Worm (Caenorhabditis elegans): ENCODE data around the gene mdt-8.

mdt-8 gene

DNA sequence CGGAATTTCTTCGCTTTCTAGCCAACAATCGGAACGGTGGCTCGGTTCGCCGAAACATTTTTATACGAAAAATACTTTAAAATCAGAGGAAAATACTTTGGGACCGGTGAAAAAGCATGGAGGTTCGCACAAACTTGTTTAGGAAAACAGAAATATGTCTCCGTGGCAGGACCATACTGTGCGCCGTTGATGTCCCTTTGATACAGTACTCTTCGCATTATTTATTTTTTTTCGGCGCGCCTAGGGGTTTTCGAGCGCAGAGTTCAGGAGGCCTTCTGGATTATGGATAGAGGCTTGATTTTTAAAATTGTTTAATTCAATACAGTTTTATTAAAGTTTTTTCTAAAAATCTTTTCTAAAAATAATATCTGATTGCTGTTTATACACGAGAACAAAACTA lies 11.1 kb upstream of the mdt-8 start, which contains the start of gene F54D5.9:
F54D5.9 (minus strand) TSS at position 115 of the 400 bp plus-strand sequence.
- TF ChIP-seq mec-3 (tag; optimal IDR thresholded peaks at IDR 0.05; ENCODE audit: borderline replicate concordance) (no peak), dmd-4 (tag; optimal IDR thresholded peaks at IDR 0.05; ENCODE audit: borderline replicate concordance) (no peak), ttx-3 (tag; optimal IDR thresholded peaks at IDR 0.05) (no peak), ceh-22 (tag; optimal IDR thresholded peaks at IDR 0.05) (no peak), ceh-19 (GFP tag; optimal IDR thresholded peaks at IDR 0.05) (no peak), K09A11.1 (tag; optimal IDR thresholded peaks at IDR 0.05; ENCODE audit: insufficient read depth) (no peak), hlh-6 (tag; optimal IDR thresholded peaks at IDR 0.05) (no peak), pros-1 (tag; optimal IDR thresholded peaks at IDR 0.05) (no peak)

DNA sequence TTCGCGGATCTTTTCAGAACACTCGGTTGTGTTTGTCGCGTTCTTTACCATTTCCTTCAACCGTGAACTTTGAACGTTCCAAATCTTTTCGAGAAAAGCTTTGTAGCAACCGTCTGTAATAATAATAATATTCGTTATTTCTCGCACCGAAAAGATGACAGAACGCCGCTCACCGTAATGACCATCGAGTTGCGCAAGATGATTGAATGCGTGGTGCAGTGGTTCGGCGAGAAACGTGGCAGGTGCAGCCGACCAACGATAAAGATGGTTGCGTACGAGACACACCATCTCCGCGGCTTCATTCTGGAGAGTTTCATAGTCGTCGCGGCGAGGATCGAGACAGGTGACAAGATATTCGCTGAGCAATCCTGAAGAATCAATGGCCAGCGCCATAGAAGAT lies 9.3 kb upstream of the mdt-8 start:
- peak; percentile 17 for TF ChIP-seq unc-55 (GFP tag; optimal IDR thresholded peaks at IDR 0.05)
- TF ChIP-seq elt-4 (tag; optimal IDR thresholded peaks at IDR 0.05): no peak
- no peak for TF ChIP-seq ceh-31 (tag; optimal IDR thresholded peaks at IDR 0.05)

DNA sequence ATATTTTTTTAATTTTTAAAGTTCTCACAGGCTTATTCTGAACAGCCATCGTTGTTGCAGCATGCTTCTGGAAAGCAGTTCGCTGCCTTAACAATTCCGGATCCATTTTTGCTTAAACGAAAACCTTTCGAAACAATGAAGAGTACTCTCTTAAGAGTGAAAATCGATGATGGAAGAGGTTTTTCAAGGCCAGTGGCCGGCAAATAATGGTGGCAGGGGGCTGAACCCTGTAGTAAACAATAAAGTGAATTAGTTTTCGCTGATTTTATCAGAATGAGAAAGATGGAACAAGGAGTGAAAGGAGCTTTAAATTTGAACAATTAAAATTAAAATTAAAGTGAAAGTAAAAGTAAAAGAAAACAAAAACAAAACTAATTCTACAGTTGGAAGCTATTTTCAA lies 8.8 kb upstream of the mdt-8 start, which contains the start of gene gtf-2E2:
gtf-2E2 (minus strand) TSS at position 111 of the 400 bp plus-strand sequence.
- TF ChIP-seq Y22D7AL.16 (tag; optimal IDR thresholded peaks at IDR 0.05): no peak
- TF ChIP-seq tbx-2 (tag; optimal IDR thresholded peaks at IDR 0.05): peak; percentile 25
- no peak for TF ChIP-seq hlh-6 (tag; optimal IDR thresholded peaks at IDR 0.05)
- peak; percentile 53 for TF ChIP-seq ceh-48 (tag; optimal IDR thresholded peaks at IDR 0.05)
- TF ChIP-seq nfya-1 (tag; optimal IDR thresholded peaks at IDR 0.05): peak; percentile 3
- TF ChIP-seq ceh-22 (tag; optimal IDR thresholded peaks at IDR 0.05): no peak
- peak; percentile 56 for TF ChIP-seq C08G9.2 (tag; optimal IDR thresholded peaks at IDR 0.05)
- no peak for TF ChIP-seq gmeb-2 (tag; optimal IDR thresholded peaks at IDR 0.05)
- TF ChIP-seq mec-3 (tag; optimal IDR thresholded peaks at IDR 0.05; ENCODE audit: borderline replicate concordance): no peak
- TF ChIP-seq ceh-31 (tag; optimal IDR thresholded peaks at IDR 0.05): peak; percentile 55
- no peak for TF ChIP-seq ceh-24 (tag; optimal IDR thresholded peaks at IDR 0.05)

DNA sequence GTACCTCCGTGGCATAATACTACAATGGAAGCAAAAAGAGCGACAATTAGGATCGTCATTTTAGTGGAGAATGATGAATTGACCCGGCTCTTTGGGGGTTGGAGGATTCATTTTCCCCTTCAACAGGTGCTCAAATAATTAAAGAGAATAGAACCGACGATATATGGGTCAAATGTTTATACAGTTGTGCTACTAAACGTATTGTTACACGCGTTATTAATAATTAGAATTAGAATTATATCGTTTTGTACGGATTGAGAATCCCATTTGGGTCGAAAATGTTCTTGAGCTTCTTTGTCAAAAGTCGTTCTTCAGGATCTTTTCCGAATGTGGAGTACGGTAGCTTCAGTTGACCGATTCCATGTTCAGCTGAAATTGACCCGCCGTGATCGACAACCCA lies 5.1 kb upstream of the mdt-8 start, which contains the start of gene Y62F5A.9:
Y62F5A.9 (minus strand) TSS at position 101 of the 400 bp plus-strand sequence.
- TF ChIP-seq pros-1 (tag; optimal IDR thresholded peaks at IDR 0.05): no peak
- no peak for TF ChIP-seq elt-4 (tag; optimal IDR thresholded peaks at IDR 0.05)
- TF ChIP-seq hlh-13 (GFP tag; optimal IDR thresholded peaks at IDR 0.05): no peak
- TF ChIP-seq nhr-11 (tag; optimal IDR thresholded peaks at IDR 0.05): no peak
- no peak for TF ChIP-seq K09A11.1 (tag; optimal IDR thresholded peaks at IDR 0.05; ENCODE audit: insufficient read depth)
- no peak for TF ChIP-seq mec-3 (tag; optimal IDR thresholded peaks at IDR 0.05; ENCODE audit: borderline replicate concordance)
- no peak for TF ChIP-seq unc-86 (tag; optimal IDR thresholded peaks at IDR 0.05)
- no peak for TF ChIP-seq madf-2 (tag; optimal IDR thresholded peaks at IDR 0.05)
- TF ChIP-seq F13H6.1 (tag; optimal IDR thresholded peaks at IDR 0.05): no peak
- TF ChIP-seq nhr-232 (tag; optimal IDR thresholded peaks at IDR 0.05): no peak
- TF ChIP-seq dmd-4 (tag; optimal IDR thresholded peaks at IDR 0.05; ENCODE audit: borderline replicate concordance): no peak
- TF ChIP-seq gmeb-2 (tag; optimal IDR thresholded peaks at IDR 0.05): no peak
- TF ChIP-seq pag-3 (tag; optimal IDR thresholded peaks at IDR 0.05; ENCODE audit: borderline replicate concordance): no peak
- no peak for TF ChIP-seq fkh-10 (GFP tag; optimal IDR thresholded peaks at IDR 0.05)

DNA sequence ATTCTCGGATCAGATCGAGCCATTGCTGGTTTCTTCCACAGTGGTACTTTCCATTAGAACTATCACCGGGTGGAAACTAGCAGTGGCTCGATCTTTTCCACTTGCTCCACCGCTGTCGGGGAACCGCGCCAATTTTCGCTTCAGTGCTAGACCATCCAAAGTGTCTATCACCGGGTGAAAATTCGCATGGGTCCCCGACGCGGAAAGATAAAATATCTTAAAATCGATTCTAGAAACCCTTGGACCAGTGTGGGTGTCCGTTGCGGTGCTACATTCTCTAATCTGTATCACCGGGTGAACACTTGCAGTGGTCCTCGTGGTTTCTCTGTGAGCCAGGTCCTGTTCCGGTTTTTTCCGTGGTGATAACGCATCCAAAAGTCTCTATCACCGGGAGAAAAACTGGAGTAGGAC lies 4.0 kb upstream of the mdt-8 start:
- TF ChIP-seq hlh-30 (tag; optimal IDR thresholded peaks at IDR 0.05; ENCODE audit: insufficient read depth): no peak
- TF ChIP-seq ama-1 (optimal IDR thresholded peaks at IDR 0.05): peak; percentile 96

DNA sequence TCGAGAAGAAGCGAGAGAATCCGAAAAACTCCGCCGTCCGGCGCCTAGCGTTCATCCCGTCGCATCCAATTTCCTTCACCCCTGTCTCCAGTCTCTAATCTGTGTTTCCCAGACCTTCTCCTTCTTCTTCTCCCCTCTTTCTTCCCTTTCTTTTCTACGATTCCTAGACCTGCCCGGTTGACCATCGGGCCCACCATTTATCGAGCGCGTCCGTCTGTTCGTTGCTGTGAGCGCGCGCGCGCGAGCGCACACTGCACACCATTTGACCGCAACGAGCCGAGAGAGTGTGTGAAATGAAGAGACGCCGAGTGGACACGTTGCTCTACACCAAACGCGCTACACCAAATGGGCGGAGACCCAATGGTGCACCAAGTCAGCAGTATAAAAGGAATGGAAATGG lies 3.5 kb upstream of the mdt-8 start:
- no peak for TF ChIP-seq ceh-30 (tag; optimal IDR thresholded peaks at IDR 0.05)
- TF ChIP-seq pax-1 (tag; optimal IDR thresholded peaks at IDR 0.05): peak; percentile 28
- TF ChIP-seq ceh-48 (tag; optimal IDR thresholded peaks at IDR 0.05): peak; percentile 22
- no peak for TF ChIP-seq ztf-16 (tag; optimal IDR thresholded peaks at IDR 0.05)
- peak; percentile 17 for TF ChIP-seq ceh-6 (GFP tag; optimal IDR thresholded peaks at IDR 0.05)
- no peak for TF ChIP-seq C38D4.7 (GFP tag; optimal IDR thresholded peaks at IDR 0.05)
- peak; percentile 52 for TF ChIP-seq ref-2 (tag; optimal IDR thresholded peaks at IDR 0.05)
- TF ChIP-seq tbx-2 (tag; optimal IDR thresholded peaks at IDR 0.05): peak; percentile 13
- peak; percentile 66 for TF ChIP-seq ceh-31 (tag; optimal IDR thresholded peaks at IDR 0.05)
- TF ChIP-seq pat-9 (tag; optimal IDR thresholded peaks at IDR 0.05): no peak
- peak; percentile 41 for TF ChIP-seq dmd-4 (tag; optimal IDR thresholded peaks at IDR 0.05; ENCODE audit: borderline replicate concordance)
- TF ChIP-seq ets-4 (tag; optimal IDR thresholded peaks at IDR 0.05): no peak
- peak; percentile 33 for TF ChIP-seq C08G9.2 (tag; optimal IDR thresholded peaks at IDR 0.05)
- TF ChIP-seq eyg-1 (tag; optimal IDR thresholded peaks at IDR 0.05): peak; percentile 60
- TF ChIP-seq ceh-19 (GFP tag; optimal IDR thresholded peaks at IDR 0.05): peak; percentile 58
- TF ChIP-seq ceh-2 (tag; optimal IDR thresholded peaks at IDR 0.05): peak; percentile 31
- peak; percentile 16 for TF ChIP-seq ceh-14 (tag; optimal IDR thresholded peaks at IDR 0.05)
- no peak for TF ChIP-seq sox-4 (tag; optimal IDR thresholded peaks at IDR 0.05)
- no peak for TF ChIP-seq lim-6 (tag; optimal IDR thresholded peaks at IDR 0.05)
- no peak for TF ChIP-seq mec-3 (tag; optimal IDR thresholded peaks at IDR 0.05; ENCODE audit: borderline replicate concordance)

Measured in whole organism, late embryonic.